Fruit fly (Drosophila melanogaster) whole organism, embryonic: ENCODE measurements around the gene CG42671.

Experiments used
- B-H2 ChIP-seq: fragments of 200-800 bp; sonication (Bioruptor generic); optimal IDR thresholded peaks from 2 replicates; lab custom pipeline; 2018; ENCODE audit warnings: missing biosample characterization, mild to moderate bottlenecking, missing genetic modification characterization
- Bgb ChIP-seq: fragments of 200-800 bp; sonication (Bioruptor generic); IDR thresholded peaks from 2 replicates; pipeline ENCODE4 v1.3.6; 2022; ENCODE audit warnings: missing biosample characterization, missing genetic modification characterization; ENCODE audit not compliant: partially characterized antibody
- Blimp-1 ChIP-seq: fragments of 200-800 bp; sonication (Bioruptor generic); optimal IDR thresholded peaks from 3 replicates; lab custom pipeline; 2018; ENCODE audit warnings: missing biosample characterization, missing genetic modification characterization, mild to moderate bottlenecking, moderate library complexity, missing genetic modification reagents
- CG10321 ChIP-seq: fragments of 200-800 bp; sonication (Bioruptor generic); IDR thresholded peaks from 2 replicates; pipeline ENCODE4 v1.3.6; 2022; ENCODE audit warnings: missing biosample characterization, missing genetic modification characterization
- CG11504 ChIP-seq: fragments of 200-800 bp; sonication (Bioruptor generic); optimal IDR thresholded peaks from 3 replicates; lab custom pipeline; 2019; ENCODE audit warnings: missing biosample characterization, mild to moderate bottlenecking, missing genetic modification characterization, moderate library complexity
- CG13424 ChIP-seq: fragments of 200-800 bp; sonication (Bioruptor generic); optimal IDR thresholded peaks from 2 replicates; lab custom pipeline; 2019; ENCODE audit warnings: missing biosample characterization, mild to moderate bottlenecking, missing genetic modification characterization, moderate library complexity
- CG13775 ChIP-seq: fragments of 200-800 bp; sonication (Bioruptor generic); optimal IDR thresholded peaks from 3 replicates; lab custom pipeline; 2017; ENCODE audit warnings: missing biosample characterization, mild to moderate bottlenecking, missing genetic modification characterization
- CG14014 ChIP-seq: fragments of 200-800 bp; sonication (Bioruptor generic); IDR thresholded peaks from 2 replicates; pipeline ENCODE4 v1.3.6; 2022; ENCODE audit warnings: missing biosample characterization, missing genetic modification characterization
- CG15514 ChIP-seq: fragments of 200-800 bp; sonication (Bioruptor generic); optimal IDR thresholded peaks from 3 replicates; lab custom pipeline; 2017; ENCODE audit warnings: missing biosample characterization, missing genetic modification characterization, mild to moderate bottlenecking, moderate library complexity, missing genetic modification reagents
- CG15696 ChIP-seq: fragments of 200-800 bp; sonication (Bioruptor generic); optimal IDR thresholded peaks from 2 replicates; lab custom pipeline; 2019; ENCODE audit warnings: missing biosample characterization, mild to moderate bottlenecking, missing genetic modification characterization, moderate library complexity
- CG1602 ChIP-seq: fragments of 200-800 bp; sonication (Bioruptor generic); optimal IDR thresholded peaks from 3 replicates; lab custom pipeline; 2016; ENCODE audit warnings: missing biosample characterization, missing genetic modification characterization
- CG1647 ChIP-seq: fragments of 200-800 bp; sonication (Bioruptor generic); optimal IDR thresholded peaks from 3 replicates; lab custom pipeline; 2016; ENCODE audit warnings: missing biosample characterization, missing genetic modification characterization
- CG17568 ChIP-seq: fragments of 200-800 bp; sonication (Bioruptor generic); optimal IDR thresholded peaks from 2 replicates; lab custom pipeline; 2018; ENCODE audit warnings: missing biosample characterization, mild to moderate bottlenecking, missing genetic modification characterization, moderate library complexity
- CG1832 ChIP-seq: fragments of 200-800 bp; sonication (Bioruptor generic); optimal IDR thresholded peaks from 2 replicates; lab custom pipeline; 2017; ENCODE audit warnings: missing biosample characterization, mild to moderate bottlenecking, missing genetic modification characterization, inconsistent platforms
- CG2129 ChIP-seq: fragments of 200-800 bp; sonication (Bioruptor generic); IDR thresholded peaks from 2 replicates; pipeline ENCODE4 v1.3.6; 2022; ENCODE audit warnings: missing biosample characterization, missing genetic modification characterization; ENCODE audit not compliant: partially characterized antibody
- CG33557 ChIP-seq: fragments of 200-800 bp; sonication (Bioruptor generic); optimal IDR thresholded peaks from 2 replicates; lab custom pipeline; 2019; ENCODE audit warnings: missing biosample characterization, mild to moderate bottlenecking, missing genetic modification characterization, moderate library complexity
- CG6689 ChIP-seq: fragments of 200-800 bp; sonication (Bioruptor generic); IDR thresholded peaks from 2 replicates; pipeline ENCODE4 v1.3.6; 2022; ENCODE audit warnings: missing biosample characterization, missing genetic modification characterization
- CG9817 ChIP-seq: fragments of 200-800 bp; sonication (Bioruptor generic); optimal IDR thresholded peaks from 2 replicates; lab custom pipeline; 2018; ENCODE audit warnings: missing biosample characterization, mild to moderate bottlenecking, missing genetic modification characterization, moderate library complexity
- Dfd ChIP-seq, 2 experiments: fragments of >200 bp; optimal IDR thresholded peaks; 2 replicates each; lab custom pipeline; 2017; ENCODE audit warnings: missing biosample characterization in 2 of 2, missing genetic modification characterization in 2 of 2
- Dp ChIP-seq: fragments of 200-800 bp; sonication (Bioruptor generic); optimal IDR thresholded peaks from 2 replicates; lab custom pipeline; 2018; ENCODE audit warnings: missing biosample characterization, mild to moderate bottlenecking, missing genetic modification characterization, moderate library complexity
- Hr78 ChIP-seq, 2 experiments: fragments of 200-800 bp in 1 of 2; fragments of >200 bp in 1 of 2; sonication (Bioruptor generic) in 1 of 2; optimal IDR thresholded peaks; 2 replicates each; lab custom pipeline; 2017 to 2019; ENCODE audit warnings: missing biosample characterization in 2 of 2, missing genetic modification characterization in 2 of 2, mild to moderate bottlenecking in 1 of 2, moderate library complexity in 1 of 2
- Jarid2 ChIP-seq: fragments of 200-800 bp; sonication (Bioruptor generic); optimal IDR thresholded peaks from 3 replicates; lab custom pipeline; 2017; ENCODE audit warnings: mild to moderate bottlenecking, missing biosample characterization, missing genetic modification reagents, missing genetic modification characterization
- Lhr ChIP-seq: fragments of 200-800 bp; sonication (Bioruptor generic); optimal IDR thresholded peaks from 3 replicates; lab custom pipeline; 2017; ENCODE audit warnings: mild to moderate bottlenecking, missing biosample characterization, missing genetic modification reagents, missing genetic modification characterization
- MESR4 ChIP-seq: fragments of 200-800 bp; sonication (Bioruptor generic); optimal IDR thresholded peaks from 2 replicates; lab custom pipeline; 2018; ENCODE audit warnings: missing biosample characterization, mild to moderate bottlenecking, missing genetic modification characterization, moderate library complexity
- Med ChIP-seq: fragments of 200-800 bp; sonication (Bioruptor generic); peaks from one replicate; lab custom pipeline; 2016; ENCODE audit warnings: missing biosample characterization, missing genetic modification characterization, mild to moderate bottlenecking, inconsistent platforms, moderate library complexity
- NfI ChIP-seq: fragments of 200-800 bp; sonication (Bioruptor generic); optimal IDR thresholded peaks from 3 replicates; lab custom pipeline; 2018; ENCODE audit warnings: missing biosample characterization, mild to moderate bottlenecking, missing genetic modification characterization, moderate library complexity
- PHDP ChIP-seq: fragments of 200-800 bp; sonication (Bioruptor generic); optimal IDR thresholded peaks from 3 replicates; lab custom pipeline; 2018; ENCODE audit warnings: missing biosample characterization, mild to moderate bottlenecking, missing genetic modification characterization, moderate library complexity
- Poxn ChIP-seq: fragments of 200-800 bp; sonication (Bioruptor generic); IDR thresholded peaks from 2 replicates; pipeline ENCODE4 v1.3.6; 2022; ENCODE audit warnings: missing biosample characterization, missing genetic modification characterization
- Ravus ChIP-seq: fragments of 200-800 bp; sonication (Bioruptor generic); IDR thresholded peaks from 2 replicates; pipeline ENCODE4 v1.3.6; 2022; ENCODE audit warnings: missing biosample characterization, missing genetic modification characterization
- Rx ChIP-seq: fragments of 200-800 bp; sonication (Bioruptor generic); IDR thresholded peaks from 2 replicates; pipeline ENCODE4 v1.3.6; 2022; ENCODE audit warnings: missing biosample characterization, missing genetic modification characterization
- Side ChIP-seq: fragments of 200-800 bp; sonication (Bioruptor generic); optimal IDR thresholded peaks from 2 replicates; lab custom pipeline; 2016; ENCODE audit warnings: missing biosample characterization, missing genetic modification characterization
- Xrp1 ChIP-seq: fragments of 200-800 bp; sonication (Bioruptor generic); IDR thresholded peaks from 2 replicates; pipeline ENCODE4 v1.3.6; 2022; ENCODE audit warnings: missing biosample characterization, missing genetic modification characterization
- bbx ChIP-seq: fragments of 200-800 bp; sonication (Bioruptor generic); IDR thresholded peaks from 2 replicates; pipeline ENCODE4 v1.3.6; 2022; ENCODE audit warnings: missing biosample characterization, missing genetic modification characterization; ENCODE audit not compliant: partially characterized antibody
- croc ChIP-seq: fragments of 200-800 bp; sonication (Bioruptor generic); conservative IDR thresholded peaks from 3 replicates; pipeline ENCODE4 v1.3.6; 2022; ENCODE audit warnings: missing biosample characterization, missing genetic modification characterization
- crp ChIP-seq, 2 experiments: fragments of 200-800 bp; sonication (Bioruptor generic); optimal IDR thresholded peaks; 2 replicates in 1 of 2; 3 replicates in 1 of 2; lab custom pipeline; 2017; ENCODE audit warnings: missing biosample characterization in 2 of 2, missing genetic modification characterization in 2 of 2, mild to moderate bottlenecking in 1 of 2, moderate library complexity in 1 of 2
- dm ChIP-seq: fragments of 200-800 bp; sonication (Bioruptor generic); optimal IDR thresholded peaks from 3 replicates; lab custom pipeline; 2016; ENCODE audit warnings: missing biosample characterization, missing genetic modification characterization
- ems ChIP-seq: fragments of 200-800 bp; sonication (Bioruptor generic); optimal IDR thresholded peaks from 3 replicates; lab custom pipeline; 2016; ENCODE audit warnings: missing biosample characterization, missing genetic modification characterization
- oc ChIP-seq: fragments of 200-800 bp; sonication (Bioruptor generic); optimal IDR thresholded peaks from 2 replicates; lab custom pipeline; 2018; ENCODE audit warnings: missing biosample characterization, mild to moderate bottlenecking, missing genetic modification characterization, moderate library complexity
- org-1 ChIP-seq: fragments of 200-800 bp; sonication (Bioruptor generic); optimal IDR thresholded peaks from 2 replicates; lab custom pipeline; 2017; ENCODE audit warnings: missing biosample characterization, missing genetic modification characterization
- p53 ChIP-seq: fragments of 200-800 bp; sonication (Bioruptor generic); optimal IDR thresholded peaks from 2 replicates; lab custom pipeline; 2016; ENCODE audit warnings: missing biosample characterization, missing genetic modification characterization
- peb ChIP-seq: fragments of 200-800 bp; sonication (Bioruptor generic); IDR thresholded peaks from 2 replicates; pipeline ENCODE4 v1.3.6; 2022; ENCODE audit warnings: missing biosample characterization, missing genetic modification characterization
- repo ChIP-seq: fragments of 200-800 bp; sonication (Bioruptor generic); optimal IDR thresholded peaks from 2 replicates; lab custom pipeline; 2016; ENCODE audit warnings: missing biosample characterization, missing genetic modification characterization
- row ChIP-seq: fragments of 200-800 bp; sonication (Bioruptor generic); IDR thresholded peaks from 3 replicates; pipeline ENCODE4 v1.3.6; 2022; ENCODE audit warnings: missing biosample characterization, missing genetic modification characterization
- sima ChIP-seq: fragments of 200-800 bp; sonication (Bioruptor generic); optimal IDR thresholded peaks from 2 replicates; lab custom pipeline; 2016; ENCODE audit warnings: missing biosample characterization, missing genetic modification characterization
- trh ChIP-seq: fragments of 200-800 bp; sonication (Bioruptor generic); optimal IDR thresholded peaks from 2 replicates; lab custom pipeline; 2016; ENCODE audit warnings: missing biosample characterization, missing genetic modification characterization
- vvl ChIP-seq: fragments of 200-800 bp; sonication (Bioruptor generic); IDR thresholded peaks from 2 replicates; pipeline ENCODE4 v1.3.6; 2022; ENCODE audit warnings: missing biosample characterization, missing genetic modification characterization
- wek ChIP-seq: fragments of 200-800 bp; sonication (Bioruptor generic); optimal IDR thresholded peaks from 3 replicates; lab custom pipeline; 2018; ENCODE audit warnings: missing biosample characterization, mild to moderate bottlenecking, missing genetic modification characterization, moderate library complexity
- wor ChIP-seq: fragments of 200-800 bp; sonication (Bioruptor generic); IDR thresholded peaks from 2 replicates; pipeline ENCODE4 v1.3.6; 2022; ENCODE audit warnings: missing biosample characterization, missing genetic modification characterization
- zen ChIP-seq: fragments of 200-800 bp; sonication (Bioruptor generic); optimal IDR thresholded peaks from 3 replicates; lab custom pipeline; 2018; ENCODE audit warnings: missing biosample characterization, mild to moderate bottlenecking, missing genetic modification characterization, moderate library complexity

The CG42671 gene

DNA sequence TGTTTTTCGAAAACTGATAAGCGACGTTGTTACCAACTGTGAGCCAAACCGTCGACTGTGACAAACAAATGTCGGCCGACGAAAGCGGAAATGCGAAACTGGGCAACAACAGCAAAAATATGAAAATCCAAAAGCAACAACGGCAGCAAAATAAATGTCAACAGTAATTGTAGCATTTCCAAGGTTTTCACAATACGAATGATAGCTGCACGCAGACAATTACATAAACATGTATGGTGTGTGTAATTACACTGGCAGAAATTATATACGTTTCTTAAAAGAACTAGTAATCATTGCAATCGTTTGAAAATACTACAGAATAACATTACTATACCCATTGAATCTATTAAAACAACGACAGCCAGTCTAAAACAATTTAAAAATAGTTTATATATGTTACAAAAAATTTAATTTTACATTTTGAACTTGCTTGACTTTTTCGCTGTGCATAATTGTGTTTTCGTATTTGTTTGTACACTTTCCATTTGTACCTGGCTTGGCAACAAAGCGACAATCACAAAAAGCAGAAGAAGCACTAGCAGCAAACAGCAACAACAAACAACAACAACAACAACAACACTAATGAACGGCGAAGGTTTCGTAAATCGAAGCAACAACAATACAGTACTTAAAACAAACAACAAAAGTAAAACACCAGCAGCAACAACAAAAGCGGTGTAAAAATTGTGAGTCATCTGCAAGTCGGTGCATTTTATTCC, 46.6 kb downstream of the CG42671 start (continued):
- TF ChIP-seq Hr78 (GFP tag; optimal IDR thresholded peaks at IDR 0.05; lab: Kevin White, UChicago) (no peak), B-H2 (GFP tag; lab: Kevin White, UChicago) (no peak), CG33557 (GFP tag; lab: Kevin White, UChicago) (no peak), Dp (GFP tag; lab: Kevin White, UChicago) (no peak), wek (no peak), PHDP (tag; lab: Kevin White, UChicago) (peak; percentile 86), Side (GFP tag; lab: Kevin White, UChicago) (no peak), peb (GFP tag; lab: Robert Waterston, UW) (peak; percentile 72), CG10321 (GFP tag; lab: Robert Waterston, UW) (peak; percentile 38; the same call in 1 of the 2 replicates), CG6689 (peak; percentile 63), CG11504 (tag; lab: Kevin White, UChicago) (peak; percentile 41), Xrp1 (GFP tag; lab: Robert Waterston, UW) (peak; percentile 86), dm (GFP tag; lab: Kevin White, UChicago) (peak; percentile 22), Med (peak; percentile 46), bbx (no peak), row (peak; percentile 88), CG15696 (tag; lab: Kevin White, UChicago) (peak; percentile 72), p53 (GFP tag; lab: Kevin White, UChicago) (no peak), org-1 (GFP tag; lab: Kevin White, UChicago) (peak; percentile 4), Lhr (no peak), Jarid2 (no peak), NfI (peak; percentile 46), CG17568 (GFP tag; lab: Kevin White, UChicago) (peak; percentile 67), CG1602 (GFP tag; lab: Kevin White, UChicago) (peak; percentile 45), crp (GFP tag; optimal IDR thresholded peaks at IDR 0.05; lab: Kevin White, UChicago) (no peak), trh (no peak), sima (GFP tag; lab: Kevin White, UChicago) (no peak), croc (peak; percentile 55), CG15514 (GFP tag; lab: Kevin White, UChicago) (no peak), CG1647 (GFP tag; lab: Kevin White, UChicago) (peak; percentile 56), MESR4 (GFP tag; lab: Kevin White, UChicago) (no peak), Blimp-1 (GFP tag; lab: Kevin White, UChicago) (peak; percentile 73), CG1832 (no peak), CG9817 (peak; percentile 62), oc (tag; lab: Kevin White, UChicago) (peak; percentile 77), ems (GFP tag; lab: Kevin White, UChicago) (peak; percentile 81), repo (GFP tag; lab: Kevin White, UChicago) (peak; percentile 9), Dfd (GFP tag; optimal IDR thresholded peaks at IDR 0.05; lab: Kevin White, UChicago) (no peak), vvl (GFP tag; lab: Robert Waterston, UW) (peak; percentile 92), Bgb (GFP tag; lab: Robert Waterston, UW) (no peak), CG2129 (no peak), Poxn (GFP tag; lab: Robert Waterston, UW) (no peak), wor (peak; percentile 59), CG14014 (GFP tag; lab: Robert Waterston, UW) (peak; percentile 75; the same call in 1 of the 2 replicates), CG13775 (GFP tag; lab: Kevin White, UChicago) (peak; percentile 24), zen (tag; lab: Kevin White, UChicago) (peak; percentile 91), Rx (GFP tag; lab: Robert Waterston, UW) (peak; percentile 63), CG13424 (peak; percentile 77), Ravus (GFP tag; lab: Robert Waterston, UW) (peak; percentile 29)
